Worm (Caenorhabditis elegans) whole organism, young adult: Measurements from ENCODE around the gene F13A2.5.

Experiments
- C06A6.2 ChIP-seq: fragments of 200-800 bp; sonication (Bioruptor generic); conservative IDR thresholded peaks from 2 replicates; pipeline ENCODE4 v1.3.6; 2022; ENCODE audit warnings: missing genetic modification characterization, missing compliant biosample characterization
- F57C9.4 ChIP-seq: sonication (generic microtip); optimal IDR thresholded peaks from 2 replicates; lab custom pipeline; 2017; ENCODE audit warnings: mild to moderate bottlenecking, missing genetic modification characterization, missing compliant biosample characterization
- K12H6.12 ChIP-seq: fragments of 200-800 bp; sonication (Bioruptor generic); optimal IDR thresholded peaks from 2 replicates; lab custom pipeline; 2018; ENCODE audit warnings: mild to moderate bottlenecking, missing genetic modification characterization, missing compliant biosample characterization
- Y53F4B.3 ChIP-seq: fragments of 200-800 bp; sonication (Bioruptor generic); IDR thresholded peaks from 2 replicates; pipeline ENCODE4 v1.3.6; 2022; ENCODE audit warnings: missing genetic modification reagents, missing genetic modification characterization, missing compliant biosample characterization
- Y56A3A.18 ChIP-seq: fragments of 200-800 bp; sonication (Bioruptor generic); IDR thresholded peaks from 2 replicates; pipeline ENCODE4 v1.3.6; 2022; ENCODE audit warnings: missing genetic modification reagents, missing genetic modification characterization, missing compliant biosample characterization
- ccch-3 ChIP-seq: fragments of 200-800 bp; sonication (Bioruptor generic); optimal IDR thresholded peaks from 2 replicates; lab custom pipeline; 2018; ENCODE audit warnings: mild to moderate bottlenecking, missing genetic modification characterization, missing compliant biosample characterization
- lin-40 ChIP-seq: sonication (generic microtip); optimal IDR thresholded peaks from 2 replicates; lab custom pipeline; 2016; ENCODE audit warnings: missing genetic modification characterization, mild to moderate bottlenecking, missing compliant biosample characterization, missing genotype, missing genetic modification reagents
- nfya-1 ChIP-seq: sonication (generic microtip); optimal IDR thresholded peaks from 2 replicates; lab custom pipeline; 2017; ENCODE audit warnings: antibody characterized with exemption, missing compliant biosample characterization, missing genetic modification characterization, borderline replicate concordance; ENCODE audit not compliant: insufficient read depth
- snpc-4 ChIP-seq, 5 experiments: fragments of 150-350 bp in 1 of 5; sonication (generic microtip) in 4 of 5; optimal IDR thresholded peaks; 2 replicates each; lab custom pipeline; 2014 to 2018; ENCODE audit warnings: missing genetic modification characterization in 5 of 5, missing biosample characterization in 3 of 5, antibody characterized with exemption in 2 of 5, mild to moderate bottlenecking in 2 of 5, missing compliant biosample characterization in 2 of 5, missing genotype in 2 of 5, moderate library complexity in 2 of 5, missing genetic modification reagents in 1 of 5
- zfh-2 ChIP-seq: fragments of 200-800 bp; sonication (Bioruptor generic); conservative IDR thresholded peaks from 2 replicates; pipeline ENCODE4 v1.3.6; 2022; ENCODE audit warnings: missing genetic modification reagents, missing genetic modification characterization, missing compliant biosample characterization
- ztf-18 ChIP-seq: sonication (generic microtip); optimal IDR thresholded peaks from 2 replicates; lab custom pipeline; 2016; ENCODE audit warnings: missing genotype, mild to moderate bottlenecking, missing genetic modification characterization, missing compliant biosample characterization
- ztf-28 ChIP-seq: fragments of 200-800 bp; sonication (Bioruptor generic); IDR thresholded peaks from 2 replicates; pipeline ENCODE4 v1.3.6; 2022; ENCODE audit warnings: missing genetic modification reagents, missing genetic modification characterization, missing compliant biosample characterization

- TF ChIP-seq C06A6.2 (GFP tag; lab: Robert Waterston, UW) (no peak), zfh-2 (GFP tag; lab: Robert Waterston, UW) (peak; percentile 65), ccch-3 (GFP tag; lab: Kevin White, UChicago) (no peak), lin-40 (no peak), F57C9.4 (tag; lab: Kevin White, UChicago) (no peak), Y53F4B.3 (GFP tag; lab: Robert Waterston, UW) (no peak), K12H6.12 (tag; lab: Kevin White, UChicago) (no peak), Y56A3A.18 (GFP tag; lab: Robert Waterston, UW) (no peak), nfya-1 (tag; lab: Kevin White, UChicago) (no peak), ztf-28 (GFP tag; lab: Robert Waterston, UW) (no peak), ztf-18 (tag; lab: Kevin White, UChicago) (no peak), snpc-4 (GFP tag; optimal IDR thresholded peaks at IDR 0.05; lab: Kevin White, UChicago) (no peak), snpc-4 (tag; optimal IDR thresholded peaks at IDR 0.05; lab: Kevin White, UChicago) (no peak)
These were observed 2.9 kb downstream of the F13A2.5 start for ce11 chrV:4398884-4399283.
